Worm (Caenorhabditis elegans): ENCODE data around the gene Y38F2AR.12.

Gene Y38F2AR.12

ce11 chrIV:2432693-2433092, 20.5 kb upstream of the Y38F2AR.12 start, which contains the start of gene C45G7.4:
C45G7.4 (plus strand) TSS chrIV:2432993.
- no peak for TF ChIP-seq ztf-11 (tag; optimal IDR thresholded peaks at IDR 0.05)
- no peak for TF ChIP-seq mab-9 (GFP tag; IDR thresholded peaks at IDR 0.05)
- no peak for TF ChIP-seq ces-1 (GFP tag; optimal IDR thresholded peaks at IDR 0.05)
- TF ChIP-seq nhr-84 (tag; optimal IDR thresholded peaks at IDR 0.05): no peak
- TF ChIP-seq mef-2 (tag; optimal IDR thresholded peaks at IDR 0.05): no peak
- TF ChIP-seq rnt-1 (tag; optimal IDR thresholded peaks at IDR 0.05): no peak
- no peak for TF ChIP-seq sup-37 (GFP tag; optimal IDR thresholded peaks at IDR 0.05)
- no peak for TF ChIP-seq sox-4 (tag; optimal IDR thresholded peaks at IDR 0.05)
- TF ChIP-seq blmp-1 (tag; optimal IDR thresholded peaks at IDR 0.05): no peak
- TF ChIP-seq nhr-19 (GFP tag; conservative IDR thresholded peaks at IDR 0.05): no peak
- no peak for TF ChIP-seq lin-15B (tag; optimal IDR thresholded peaks at IDR 0.05)

DNA sequence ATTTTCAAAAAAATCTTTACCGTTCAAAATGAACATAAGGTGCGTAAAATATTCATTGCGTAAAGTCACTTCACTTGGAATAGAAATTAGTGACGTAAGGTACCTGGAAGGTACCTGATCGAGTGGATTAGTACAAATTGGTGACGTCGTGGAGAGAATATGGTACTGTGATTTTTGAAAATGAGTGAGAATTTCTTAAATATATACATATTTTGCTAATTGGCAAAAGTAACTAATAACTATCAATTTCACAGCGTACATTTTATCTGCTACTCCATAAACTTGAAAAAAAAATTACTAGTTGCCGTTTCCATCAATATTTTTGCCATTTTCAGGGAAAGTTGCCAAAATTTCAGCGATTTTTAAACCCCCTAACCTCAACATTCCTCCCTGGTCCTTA, 4.5 kb upstream of the Y38F2AR.12 start:
- TF ChIP-seq Y116A8C.19 (tag; optimal IDR thresholded peaks at IDR 0.05; ENCODE audit: borderline replicate concordance): no peak
- TF ChIP-seq nhr-85 (tag): peak; percentile 66

ce11 chrIV:2408437-2408836, 3.8 kb downstream of the Y38F2AR.12 start:
- TF ChIP-seq efl-3 (GFP tag; optimal IDR thresholded peaks at IDR 0.05): no peak
- TF ChIP-seq nhr-12 (tag; optimal IDR thresholded peaks at IDR 0.05): no peak
- TF ChIP-seq nhr-76 (tag; optimal IDR thresholded peaks at IDR 0.05): no peak
- TF ChIP-seq hpl-2 (GFP tag; optimal IDR thresholded peaks at IDR 0.05): peak; percentile 70
- TF ChIP-seq hlh-17 (GFP tag; optimal IDR thresholded peaks at IDR 0.05; ENCODE audit: borderline replicate concordance): no peak
- peak; percentile 84 for TF ChIP-seq swsn-7 (tag; optimal IDR thresholded peaks at IDR 0.05)
- peak; percentile 66 for TF ChIP-seq lin-13 (GFP tag; optimal IDR thresholded peaks at IDR 0.05)
- TF ChIP-seq pqm-1 (tag; optimal IDR thresholded peaks at IDR 0.05): no peak
- peak; percentile 53 for TF ChIP-seq sup-37 (GFP tag; optimal IDR thresholded peaks at IDR 0.05)
- TF ChIP-seq egl-13 (tag; optimal IDR thresholded peaks at IDR 0.05): peak; percentile 71
- peak; percentile 80 for TF ChIP-seq irx-1 (tag; optimal IDR thresholded peaks at IDR 0.05)
- no peak for TF ChIP-seq fkh-4 (tag; optimal IDR thresholded peaks at IDR 0.05; ENCODE audit: borderline replicate concordance)
- peak; percentile 45 for TF ChIP-seq elt-2 (tag; optimal IDR thresholded peaks at IDR 0.05)
- peak; percentile 78 for TF ChIP-seq lin-14 (GFP tag; optimal IDR thresholded peaks at IDR 0.05)
- peak; percentile 76 to 88 for TF ChIP-seq lsy-2 (tag; optimal IDR thresholded peaks at IDR 0.05)
- peak; percentile 26; the same call in 1 of the 2 replicates for TF ChIP-seq grh-1 (GFP tag; IDR thresholded peaks at IDR 0.05)
- TF ChIP-seq unc-30 (tag; optimal IDR thresholded peaks at IDR 0.05): no peak
- peak; percentile 54 to 71 (median 64) for TF ChIP-seq dpl-1 (GFP tag; optimal IDR thresholded peaks at IDR 0.05)
- TF ChIP-seq xbp-1 (tag; optimal IDR thresholded peaks at IDR 0.05): peak; percentile 76
- TF ChIP-seq rnt-1 (tag; optimal IDR thresholded peaks at IDR 0.05): peak; percentile 93
- TF ChIP-seq nhr-237 (tag; optimal IDR thresholded peaks at IDR 0.05): peak; percentile 23
- TF ChIP-seq fkh-8 (tag; optimal IDR thresholded peaks at IDR 0.05): peak; percentile 85
- TF ChIP-seq ceh-90 (tag; optimal IDR thresholded peaks at IDR 0.05): peak; percentile 48
- no peak for TF ChIP-seq Y116A8C.19 (tag; optimal IDR thresholded peaks at IDR 0.05; ENCODE audit: borderline replicate concordance)
- peak; percentile 32 for TF ChIP-seq lin-39 (tag; optimal IDR thresholded peaks at IDR 0.05)
- peak; percentile 80 for TF ChIP-seq unc-86 (tag; optimal IDR thresholded peaks at IDR 0.05)
- peak; percentile 89 for TF ChIP-seq nhr-71 (tag; optimal IDR thresholded peaks at IDR 0.05)
- peak; percentile 49 for TF ChIP-seq F16B12.6 (tag; optimal IDR thresholded peaks at IDR 0.05)
- peak; percentile 30 for TF ChIP-seq lin-15B (tag; optimal IDR thresholded peaks at IDR 0.05)
- TF ChIP-seq mef-2 (tag; optimal IDR thresholded peaks at IDR 0.05): no peak
- TF ChIP-seq zag-1 (tag; optimal IDR thresholded peaks at IDR 0.05): no peak
- peak; percentile 91 for TF ChIP-seq snu-23 (GFP tag; optimal IDR thresholded peaks at IDR 0.05)
- TF ChIP-seq fos-1 (tag; optimal IDR thresholded peaks at IDR 0.05): peak; percentile 73
- TF ChIP-seq nhr-20 (tag; optimal IDR thresholded peaks at IDR 0.05): peak; percentile 81
- no peak for TF ChIP-seq egl-27 (tag; optimal IDR thresholded peaks at IDR 0.05)
- peak; percentile 76 to 88 for TF ChIP-seq lin-35 (GFP tag; optimal IDR thresholded peaks at IDR 0.05)
- TF ChIP-seq nhr-77 (tag; optimal IDR thresholded peaks at IDR 0.05): peak; percentile 86
- no peak for TF ChIP-seq nhr-28 (tag; optimal IDR thresholded peaks at IDR 0.05)
- no peak for TF ChIP-seq lir-3 (tag; optimal IDR thresholded peaks at IDR 0.05; ENCODE audit: poor library complexity)
- no peak for TF ChIP-seq aha-1 (tag; optimal IDR thresholded peaks at IDR 0.05)
- peak; percentile 70 for TF ChIP-seq C04F5.9 (tag; optimal IDR thresholded peaks at IDR 0.05)
